Worm (Caenorhabditis elegans) whole organism, L3 larva: Measurements from ENCODE around the gene Y38E10A.14.

Experiments
- R02D3.7 ChIP-seq: fragments of 150-350 bp; optimal IDR thresholded peaks from 2 replicates; lab custom pipeline; 2014; ENCODE audit warnings: missing biosample characterization, missing genetic modification characterization
- ZK546.5 ChIP-seq: sonication (generic microtip); optimal IDR thresholded peaks from 2 replicates; lab custom pipeline; 2017; ENCODE audit warnings: missing biosample characterization, missing genetic modification characterization
- aly-2 ChIP-seq: fragments of 150-350 bp; optimal IDR thresholded peaks from 2 replicates; lab custom pipeline; 2014; ENCODE audit warnings: missing biosample characterization, missing genetic modification characterization
- ama-1 ChIP-seq: fragments of 150-350 bp; optimal IDR thresholded peaks from 2 replicates; lab custom pipeline; 2018
- ceh-16 ChIP-seq: sonication (generic microtip); optimal IDR thresholded peaks from 2 replicates; lab custom pipeline; 2017; ENCODE audit warnings: missing biosample characterization, missing genetic modification characterization
- ceh-28 ChIP-seq: fragments of 150-350 bp; optimal IDR thresholded peaks from 2 replicates; lab custom pipeline; 2014; ENCODE audit warnings: missing biosample characterization, missing genetic modification reagents, missing genetic modification characterization
- daf-12 ChIP-seq: fragments of 150-350 bp; optimal IDR thresholded peaks from 2 replicates; lab custom pipeline; 2014; ENCODE audit warnings: missing biosample characterization, missing genetic modification reagents, missing genetic modification characterization
- egl-27 ChIP-seq: sonication (generic microtip); optimal IDR thresholded peaks from 4 replicates; lab custom pipeline; 2017; ENCODE audit warnings: missing biosample characterization, missing genetic modification reagents, missing genetic modification characterization
- egl-5 ChIP-seq: fragments of 150-350 bp; optimal IDR thresholded peaks from 2 replicates; lab custom pipeline; 2017; ENCODE audit warnings: missing biosample characterization, missing genetic modification reagents, missing genetic modification characterization, inconsistent platforms
- elt-1 ChIP-seq: fragments of 150-350 bp; optimal IDR thresholded peaks from 2 replicates; lab custom pipeline; 2014; ENCODE audit warnings: missing biosample characterization, missing genetic modification characterization
- elt-2 ChIP-seq: sonication (generic microtip); optimal IDR thresholded peaks from 2 replicates; lab custom pipeline; 2016; ENCODE audit warnings: missing genetic modification reagents, mild to moderate bottlenecking, missing genetic modification characterization, missing compliant biosample characterization
- eor-1 ChIP-seq, 2 experiments: fragments of 150-350 bp; optimal IDR thresholded peaks; 2 replicates each; lab custom pipeline; 2014 to 2018; ENCODE audit warnings: missing biosample characterization in 2 of 2, missing genetic modification characterization in 2 of 2
- fkh-10 ChIP-seq: sonication (generic microtip); optimal IDR thresholded peaks from 2 replicates; lab custom pipeline; 2017; ENCODE audit warnings: missing biosample characterization, missing genetic modification reagents, missing genetic modification characterization
- fkh-2 ChIP-seq: fragments of 150-350 bp; optimal IDR thresholded peaks from 2 replicates; lab custom pipeline; 2014; ENCODE audit warnings: missing biosample characterization, missing genetic modification reagents, missing genetic modification characterization
- hmg-11 ChIP-seq: sonication (generic microtip); optimal IDR thresholded peaks from 2 replicates; lab custom pipeline; 2016; ENCODE audit warnings: missing genetic modification characterization, missing compliant biosample characterization
- jun-1 ChIP-seq: fragments of 150-350 bp; optimal IDR thresholded peaks from 2 replicates; lab custom pipeline; 2014; ENCODE audit warnings: missing biosample characterization, missing genetic modification reagents, missing genetic modification characterization
- lin-15B ChIP-seq: fragments of 150-350 bp; optimal IDR thresholded peaks from 2 replicates; lab custom pipeline; 2014; ENCODE audit warnings: missing biosample characterization, missing genetic modification characterization
- lin-39 ChIP-seq: fragments of 150-350 bp; optimal IDR thresholded peaks from 2 replicates; lab custom pipeline; 2018; ENCODE audit warnings: missing biosample characterization, missing genetic modification reagents, missing genetic modification characterization
- lsy-12 ChIP-seq: sonication (generic microtip); optimal IDR thresholded peaks from 2 replicates; lab custom pipeline; 2016; ENCODE audit warnings: mild to moderate bottlenecking, missing genetic modification characterization, missing compliant biosample characterization
- mdl-1 ChIP-seq: fragments of 150-350 bp; optimal IDR thresholded peaks from 2 replicates; lab custom pipeline; 2014; ENCODE audit warnings: missing biosample characterization, missing genetic modification characterization
- mml-1 ChIP-seq: fragments of 150-350 bp; sonication (generic microtip); optimal IDR thresholded peaks from 3 replicates; lab custom pipeline; 2014; ENCODE audit warnings: missing biosample characterization, missing genetic modification characterization
- nfya-1 ChIP-seq: sonication (generic microtip); optimal IDR thresholded peaks from 2 replicates; lab custom pipeline; 2017; ENCODE audit warnings: missing genetic modification characterization, mild to moderate bottlenecking, missing compliant biosample characterization, antibody characterized with exemption, moderate library complexity; ENCODE audit not compliant: insufficient read depth
- nhr-25 ChIP-seq: sonication (generic microtip); optimal IDR thresholded peaks from 2 replicates; lab custom pipeline; 2017; ENCODE audit warnings: missing biosample characterization, missing genetic modification characterization
- nhr-67 ChIP-seq: fragments of 150-350 bp; optimal IDR thresholded peaks from 2 replicates; lab custom pipeline; 2014; ENCODE audit warnings: missing biosample characterization, missing genetic modification characterization
- nhr-77 ChIP-seq: fragments of 150-350 bp; optimal IDR thresholded peaks from 2 replicates; lab custom pipeline; 2014; ENCODE audit warnings: missing biosample characterization, missing genetic modification characterization
- sea-2 ChIP-seq: fragments of 150-350 bp; sonication (generic microtip); optimal IDR thresholded peaks from 4 replicates; lab custom pipeline; 2014; ENCODE audit warnings: missing biosample characterization, missing genetic modification reagents, missing genetic modification characterization
- snpc-4 ChIP-seq: fragments of 150-350 bp; optimal IDR thresholded peaks from 2 replicates; lab custom pipeline; 2014; ENCODE audit warnings: missing biosample characterization, missing genetic modification characterization
- tbx-2 ChIP-seq: sonication (generic microtip); optimal IDR thresholded peaks from 2 replicates; lab custom pipeline; 2016; ENCODE audit warnings: mild to moderate bottlenecking, missing genetic modification characterization, missing compliant biosample characterization
- unc-62 ChIP-seq: fragments of 150-350 bp; sonication (generic microtip); optimal IDR thresholded peaks from 4 replicates; lab custom pipeline; 2014; ENCODE audit warnings: missing biosample characterization, missing genetic modification reagents, missing genetic modification characterization
- ztf-11 ChIP-seq: fragments of 150-350 bp; optimal IDR thresholded peaks from 2 replicates; lab custom pipeline; 2014; ENCODE audit warnings: missing biosample characterization, missing genetic modification characterization

Gene Y38E10A.14

DNA sequence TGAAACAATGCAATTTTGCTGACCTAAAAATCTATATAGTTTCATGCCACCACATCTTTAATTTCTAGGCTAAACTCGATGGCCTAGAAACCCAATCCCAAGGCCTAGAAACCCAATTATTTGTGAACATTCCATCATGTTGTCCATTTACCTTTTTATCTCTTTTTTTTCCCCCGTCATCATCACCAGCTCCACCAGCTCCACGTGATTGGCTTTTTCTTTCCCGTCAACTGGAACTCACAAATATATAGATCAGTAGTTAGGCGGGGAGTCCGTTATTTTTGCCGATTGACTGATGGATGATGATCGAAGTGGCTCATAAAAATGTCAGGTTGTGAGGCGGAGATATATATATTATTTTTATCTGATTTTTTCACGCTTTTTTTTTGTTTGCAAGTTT is 34.1 kb upstream of the Y38E10A.14 start:
- TF ChIP-seq eor-1 (tag; optimal IDR thresholded peaks at IDR 0.05; lab: Kevin White, UChicago) (no peak), egl-27 (no peak), nhr-77 (tag; lab: Kevin White, UChicago) (no peak), fkh-2 (tag; lab: Kevin White, UChicago) (no peak), nfya-1 (tag; lab: Kevin White, UChicago) (no peak), ceh-16 (no peak), lin-15B (tag; lab: Kevin White, UChicago) (no peak), nhr-67 (no peak), daf-12 (tag; lab: Kevin White, UChicago) (no peak), aly-2 (no peak), snpc-4 (tag; lab: Kevin White, UChicago) (peak; percentile 20), mml-1 (tag; lab: Kevin White, UChicago) (no peak), ztf-11 (tag; lab: Kevin White, UChicago) (no peak), egl-5 (tag; lab: Kevin White, UChicago) (peak; percentile 79), ama-1 (lab: Kevin White, UChicago) (no peak)

ce11 chrII:12657620-12658019 is 33.3 kb upstream of the Y38E10A.14 start:
- TF ChIP-seq unc-62 (GFP tag; lab: Kevin White, UChicago) = no peak
- no peak for TF ChIP-seq lsy-12 (tag; lab: Kevin White, UChicago)
- no peak for TF ChIP-seq aly-2
- TF ChIP-seq daf-12 (tag; lab: Kevin White, UChicago) = no peak
- TF ChIP-seq ceh-28 = no peak
- no peak for TF ChIP-seq ZK546.5
- no peak for TF ChIP-seq sea-2
- no peak for TF ChIP-seq hmg-11 (tag; lab: Kevin White, UChicago)
- TF ChIP-seq tbx-2 (tag; lab: Kevin White, UChicago) = no peak
- TF ChIP-seq fkh-10 (GFP tag; lab: Kevin White, UChicago) = no peak
- TF ChIP-seq jun-1 (tag; lab: Kevin White, UChicago) = no peak
- no peak for TF ChIP-seq egl-5 (tag; lab: Kevin White, UChicago)

ce11 chrII:12655816-12656215 is 31.5 kb upstream of the Y38E10A.14 start:
- TF ChIP-seq daf-12 (tag; lab: Kevin White, UChicago) (no peak), sea-2 (no peak), ZK546.5 (no peak), elt-2 (tag; lab: Kevin White, UChicago) (no peak), snpc-4 (tag; lab: Kevin White, UChicago) (no peak)

- no peak for TF ChIP-seq nfya-1 (tag; lab: Kevin White, UChicago)
These were observed 30.1 kb upstream of the Y38E10A.14 start, which contains the start of gene rgs-4 for ce11 chrII:12654447-12654846. Gene rgs-4 (plus strand): TSS chrII:12654747.

ce11 chrII:12640370-12640769 is 16.0 kb upstream of the Y38E10A.14 start, which contains the start of gene nhr-235:
Gene nhr-235 (plus strand): TSS chrII:12640670.
- no peak for TF ChIP-seq fkh-10 (GFP tag; lab: Kevin White, UChicago)

DNA sequence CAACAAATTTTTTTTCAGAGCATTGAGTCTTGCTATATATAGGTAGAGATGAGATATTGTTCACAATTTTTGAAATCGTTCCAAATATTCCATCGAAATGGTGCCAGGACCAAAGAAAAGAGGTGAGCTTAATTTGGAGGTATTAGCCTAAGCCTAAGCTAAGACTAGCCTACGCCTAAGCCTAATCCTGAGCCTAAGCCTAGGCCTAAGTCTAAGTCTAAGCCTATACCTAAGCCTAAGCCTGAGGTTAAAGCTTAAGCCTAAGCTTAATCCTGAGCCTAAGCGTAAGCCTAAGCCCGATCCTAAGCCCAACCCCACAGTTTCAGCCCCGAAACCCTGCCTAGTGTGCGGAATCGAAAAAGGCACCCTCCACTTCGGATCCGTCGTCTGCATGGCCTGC is 12.3 kb upstream of the Y38E10A.14 start, which contains the start of gene nhr-234:
nhr-234 (plus strand) TSS at position 77 of the 400 bp plus-strand sequence.
- no peak for TF ChIP-seq ceh-16
- no peak for TF ChIP-seq mml-1 (tag; lab: Kevin White, UChicago)
- TF ChIP-seq mdl-1 = no peak
- TF ChIP-seq nhr-25 (tag; lab: Kevin White, UChicago) = no peak
- TF ChIP-seq ceh-28 = no peak
- TF ChIP-seq lin-39 = no peak
- TF ChIP-seq aly-2 = no peak
- no peak for TF ChIP-seq daf-12 (tag; lab: Kevin White, UChicago)
- TF ChIP-seq lsy-12 (tag; lab: Kevin White, UChicago) = no peak
- TF ChIP-seq ZK546.5 = no peak
- TF ChIP-seq elt-1 (tag; lab: Kevin White, UChicago) = no peak
- TF ChIP-seq R02D3.7 = no peak
- no peak for TF ChIP-seq lin-15B (tag; lab: Kevin White, UChicago)
- no peak for TF ChIP-seq tbx-2 (tag; lab: Kevin White, UChicago)
